Fruit fly (Drosophila melanogaster): ENCODE measurements around the gene CG31055.

The CG31055 gene

DNA sequence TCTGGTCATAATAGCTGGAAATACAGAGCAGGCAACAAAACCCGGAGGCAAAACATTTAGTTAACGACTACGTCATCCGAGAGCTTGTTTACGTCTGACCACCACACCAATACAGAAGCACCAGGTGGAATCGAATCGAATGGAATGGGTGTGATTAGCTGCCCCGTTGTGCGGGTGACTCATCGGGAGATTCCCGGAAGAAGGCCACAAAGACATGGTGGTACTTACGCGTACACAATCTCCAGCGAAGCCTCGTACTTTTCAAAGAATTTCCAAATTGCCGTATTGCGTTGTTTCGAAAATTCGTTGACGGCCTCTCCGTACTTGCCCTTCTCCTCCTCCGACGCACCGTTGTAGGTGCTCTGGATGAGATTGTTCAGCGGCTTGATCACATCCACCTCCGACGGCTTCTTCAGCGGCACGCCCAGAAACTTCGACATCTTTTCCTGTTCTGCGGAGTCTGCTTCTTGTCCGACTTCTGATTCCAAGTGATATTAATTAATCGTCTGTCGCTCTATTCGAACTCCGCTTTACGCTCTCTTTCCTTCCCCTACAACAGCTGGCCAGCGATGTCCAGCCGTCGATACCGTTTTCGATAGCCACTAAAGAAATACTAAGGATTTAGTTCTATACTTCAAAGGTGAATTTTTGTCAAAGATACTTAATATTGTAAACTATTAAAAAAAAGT is 11.8 kb upstream of the CG31055 start, which contains the start of gene ALiX (continued):
- no peak for TF ChIP-seq Mes4 (GFP tag; optimal IDR thresholded peaks at IDR 0.05)
- 0 out of 3 replicates have a peak, but pooled peaks have one; percentile 28 for TF ChIP-seq CG34422 (GFP tag; IDR thresholded peaks at IDR 0.05)
- peak; percentile 42 for TF ChIP-seq Vsx1 (GFP tag; optimal IDR thresholded peaks at IDR 0.05)
- no peak for TF ChIP-seq oc (tag; optimal IDR thresholded peaks at IDR 0.05)
- TF ChIP-seq fd96Cb (tag; optimal IDR thresholded peaks at IDR 0.05), result no peak
- no peak for TF ChIP-seq tgo (GFP tag; IDR thresholded peaks at IDR 0.05)
- TF ChIP-seq CG4360 (GFP tag; IDR thresholded peaks at IDR 0.05), result no peak
- TF ChIP-seq CG6765 (GFP tag; optimal IDR thresholded peaks at IDR 0.05), result no peak
- no peak for TF ChIP-seq CG12219 (GFP tag; optimal IDR thresholded peaks at IDR 0.05)
- TF ChIP-seq Dbx (GFP tag; IDR thresholded peaks at IDR 0.05), result no peak
- TF ChIP-seq CG5245 (GFP tag; optimal IDR thresholded peaks at IDR 0.05), result no peak
- TF ChIP-seq sisA (GFP tag; IDR thresholded peaks at IDR 0.05), result no peak
- peak; percentile 8 for TF ChIP-seq CG12299 (tag; optimal IDR thresholded peaks at IDR 0.05)
- no peak for TF ChIP-seq Xrp1 (GFP tag; IDR thresholded peaks at IDR 0.05)
- TF ChIP-seq danr (GFP tag; IDR thresholded peaks at IDR 0.05), result no peak
- TF ChIP-seq dysf (GFP tag; IDR thresholded peaks at IDR 0.05), result no peak
- no peak for TF ChIP-seq onecut (GFP tag; IDR thresholded peaks at IDR 0.05)
- TF ChIP-seq Ptx1 (GFP tag; IDR thresholded peaks at IDR 0.05), result no peak
- no peak for TF ChIP-seq chif (GFP tag; optimal IDR thresholded peaks at IDR 0.05)

DNA sequence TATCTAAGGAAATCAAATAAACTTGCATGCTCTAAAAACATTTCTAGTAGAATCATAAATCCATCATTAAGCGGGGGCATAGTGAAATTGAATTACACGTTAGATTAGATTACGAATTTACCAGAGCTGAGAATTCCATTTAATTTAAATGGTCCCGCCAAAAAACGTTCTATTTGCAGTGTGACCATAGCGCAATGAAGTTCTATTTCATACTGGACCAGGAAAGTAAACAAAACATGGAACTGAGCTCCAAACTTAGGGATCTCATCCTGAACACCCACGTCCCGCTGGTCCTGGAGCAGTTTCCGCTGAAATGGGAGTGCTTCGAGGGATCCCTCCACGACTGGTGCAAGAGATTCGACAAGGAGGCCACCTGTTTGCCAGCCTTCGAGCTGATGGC is 7.1 kb upstream of the CG31055 start, which contains the start of gene HSPBAP1:
Gene HSPBAP1, plus strand, starts transcription at position 217 of the 400 bp plus-strand sequence.
- TF ChIP-seq pfk (GFP tag; optimal IDR thresholded peaks at IDR 0.05) (no peak), MBD-R2 (GFP tag; IDR thresholded peaks at IDR 0.05) (peak; percentile 46; the same call in 1 of the 2 replicates), CG1602 (GFP tag; optimal IDR thresholded peaks at IDR 0.05) (no peak), E2f2 (GFP tag; IDR thresholded peaks at IDR 0.05) (peak; percentile 87), CG5245 (GFP tag; optimal IDR thresholded peaks at IDR 0.05) (no peak), CG15011 (GFP tag; optimal IDR thresholded peaks at IDR 0.05) (no peak), pzg (GFP tag; optimal IDR thresholded peaks at IDR 0.05) (peak; percentile 38), dmrt11E (tag; optimal IDR thresholded peaks at IDR 0.05) (no peak), CG9797 (GFP tag; optimal IDR thresholded peaks at IDR 0.05) (peak; percentile 58), ewg (GFP tag; optimal IDR thresholded peaks at IDR 0.05) (no peak), gfzf (GFP tag; optimal IDR thresholded peaks at IDR 0.05) (peak; percentile 67), CG17361 (GFP tag; IDR thresholded peaks at IDR 0.05) (no peak), Myb (GFP tag; optimal IDR thresholded peaks at IDR 0.05) (peak; percentile 41), hbn (GFP tag; IDR thresholded peaks at IDR 0.05; ENCODE audit: partially characterized antibody) (no peak), CG4404 (GFP tag; IDR thresholded peaks at IDR 0.05) (no peak), CG15514 (GFP tag; optimal IDR thresholded peaks at IDR 0.05) (peak; percentile 0), CG4617 (GFP tag; optimal IDR thresholded peaks at IDR 0.05; ENCODE audit: borderline replicate concordance) (peak; percentile 42), CG2712 (tag; optimal IDR thresholded peaks at IDR 0.05) (no peak), gsb (GFP tag; IDR thresholded peaks at IDR 0.05) (no peak), Dp (GFP tag; optimal IDR thresholded peaks at IDR 0.05) (peak; percentile 81), pum (GFP tag; optimal IDR thresholded peaks at IDR 0.05) (no peak), ftz-f1 (GFP tag; optimal IDR thresholded peaks at IDR 0.05) (peak; percentile 71), Nf-YC (tag; optimal IDR thresholded peaks at IDR 0.05) (no peak), MESR4 (GFP tag; optimal IDR thresholded peaks at IDR 0.05) (peak; percentile 33), schlank (tag; optimal IDR thresholded peaks at IDR 0.05) (no peak), sc (optimal IDR thresholded peaks at IDR 0.05) (no peak), sc (GFP tag; optimal IDR thresholded peaks at IDR 0.05) (no peak), Atf6 (GFP tag; IDR thresholded peaks at IDR 0.05) (no peak), CG11504 (tag; optimal IDR thresholded peaks at IDR 0.05) (no peak), CkIIα-i1 (GFP tag; IDR thresholded peaks at IDR 0.05) (no peak)
